Fruit fly (Drosophila melanogaster) whole organism, embryonic: Measurements from ENCODE around the gene Cypl.

Source experiments
- Asciz ChIP-seq: fragments of 200-800 bp; sonication (Bioruptor generic); optimal IDR thresholded peaks from 2 replicates; lab custom pipeline; 2017; ENCODE audit warnings: missing biosample characterization, mild to moderate bottlenecking, missing genetic modification characterization, missing genetic modification reagents
- B-H1 ChIP-seq: fragments of 200-800 bp; sonication (Bioruptor generic); IDR thresholded peaks from 3 replicates; pipeline ENCODE4 v1.3.6; 2022; ENCODE audit warnings: missing biosample characterization, missing genetic modification characterization
- Bdp1 ChIP-seq: fragments of 200-800 bp; sonication (Bioruptor generic); optimal IDR thresholded peaks from 3 replicates; lab custom pipeline; 2016; ENCODE audit warnings: missing biosample characterization, missing genetic modification characterization
- Bteb2 ChIP-seq: fragments of 200-800 bp; sonication (Bioruptor generic); optimal IDR thresholded peaks from 2 replicates; lab custom pipeline; 2016; ENCODE audit warnings: missing biosample characterization, missing genetic modification characterization
- CG10274 ChIP-seq: fragments of 200-800 bp; sonication (Bioruptor generic); optimal IDR thresholded peaks from 3 replicates; lab custom pipeline; 2017; ENCODE audit warnings: missing biosample characterization, mild to moderate bottlenecking, missing genetic modification characterization
- CG11085 ChIP-seq: fragments of 200-800 bp; sonication (Bioruptor generic); IDR thresholded peaks from 2 replicates; pipeline ENCODE4 v1.3.6; 2022; ENCODE audit warnings: missing biosample characterization, missing genetic modification characterization
- CG11695 ChIP-seq: fragments of 200-800 bp; sonication (Bioruptor generic); IDR thresholded peaks from 3 replicates; pipeline ENCODE4 v1.3.6; 2022; ENCODE audit warnings: missing biosample characterization, missing genetic modification characterization
- CG14441 ChIP-seq: fragments of 200-800 bp; sonication (Bioruptor generic); IDR thresholded peaks from 2 replicates; pipeline ENCODE4 v1.3.6; 2022; ENCODE audit warnings: missing biosample characterization, missing genetic modification characterization
- CG15514 ChIP-seq: fragments of 200-800 bp; sonication (Bioruptor generic); optimal IDR thresholded peaks from 3 replicates; lab custom pipeline; 2017; ENCODE audit warnings: missing biosample characterization, missing genetic modification characterization, mild to moderate bottlenecking, moderate library complexity, missing genetic modification reagents
- CG17361 ChIP-seq: fragments of 200-800 bp; sonication (Bioruptor generic); IDR thresholded peaks from 3 replicates; pipeline ENCODE4 v1.3.6; 2022; ENCODE audit warnings: missing biosample characterization, missing genetic modification characterization
- CG1792 ChIP-seq: fragments of 200-800 bp; sonication (Bioruptor generic); optimal IDR thresholded peaks from 2 replicates; lab custom pipeline; 2016; ENCODE audit warnings: missing biosample characterization, missing genetic modification characterization
- CG18599 ChIP-seq: fragments of 200-800 bp; sonication (Bioruptor generic); optimal IDR thresholded peaks from 3 replicates; lab custom pipeline; 2017; ENCODE audit warnings: missing biosample characterization, missing genetic modification characterization, mild to moderate bottlenecking, moderate library complexity, missing genetic modification reagents
- CG2889 ChIP-seq: fragments of 200-800 bp; sonication (Bioruptor generic); IDR thresholded peaks from 3 replicates; pipeline ENCODE4 v1.3.6; 2022; ENCODE audit warnings: missing biosample characterization, missing genetic modification characterization
- CG31365 ChIP-seq: fragments of 200-800 bp; sonication (Bioruptor generic); optimal IDR thresholded peaks from 2 replicates; lab custom pipeline; 2018; ENCODE audit warnings: missing biosample characterization, mild to moderate bottlenecking, missing genetic modification characterization
- CG43689 ChIP-seq: fragments of 200-800 bp; sonication (Bioruptor generic); IDR thresholded peaks from 2 replicates; pipeline ENCODE4 v1.3.6; 2022; ENCODE audit warnings: missing biosample characterization, missing genetic modification characterization
- CG6854 ChIP-seq: fragments of 200-800 bp; sonication (Bioruptor generic); optimal IDR thresholded peaks from 3 replicates; lab custom pipeline; 2017; ENCODE audit warnings: missing biosample characterization, mild to moderate bottlenecking, missing genetic modification characterization
- CG7357 ChIP-seq: fragments of 200-800 bp; sonication (Bioruptor generic); IDR thresholded peaks from 3 replicates; pipeline ENCODE4 v1.3.6; 2022; ENCODE audit warnings: missing biosample characterization, missing genetic modification characterization
- CG7556 ChIP-seq: fragments of 200-800 bp; sonication (Bioruptor generic); optimal IDR thresholded peaks from 2 replicates; lab custom pipeline; 2017; ENCODE audit warnings: missing biosample characterization, mild to moderate bottlenecking, missing genetic modification characterization
- CG7963 ChIP-seq: fragments of 200-800 bp; sonication (Bioruptor generic); IDR thresholded peaks from 3 replicates; pipeline ENCODE4 v1.3.6; 2022; ENCODE audit warnings: missing biosample characterization, missing genetic modification characterization; ENCODE audit not compliant: partially characterized antibody
- CG8089 ChIP-seq: fragments of 200-800 bp; sonication (Bioruptor generic); optimal IDR thresholded peaks from 3 replicates; lab custom pipeline; 2016; ENCODE audit warnings: missing biosample characterization, missing genetic modification characterization
- CG8924 ChIP-seq: fragments of 200-800 bp; optimal IDR thresholded peaks from 3 replicates; lab custom pipeline; 2019; ENCODE audit warnings: missing biosample characterization, mild to moderate bottlenecking, missing genetic modification characterization, moderate library complexity
- CG9215 ChIP-seq: fragments of 200-800 bp; sonication (Bioruptor generic); IDR thresholded peaks from 2 replicates; pipeline ENCODE4 v1.3.6; 2022; ENCODE audit warnings: missing biosample characterization, missing genetic modification characterization
- Camta ChIP-seq: fragments of 200-800 bp; sonication (Bioruptor generic); optimal IDR thresholded peaks from 2 replicates; lab custom pipeline; 2016; ENCODE audit warnings: missing biosample characterization, missing genetic modification characterization
- Dip3 ChIP-seq: fragments of 200-800 bp; sonication (Bioruptor generic); optimal IDR thresholded peaks from 3 replicates; lab custom pipeline; 2016; ENCODE audit warnings: missing biosample characterization, missing genetic modification characterization
- Hand ChIP-seq: fragments of 200-800 bp; sonication (Bioruptor generic); optimal IDR thresholded peaks from 2 replicates; lab custom pipeline; 2017; ENCODE audit warnings: mild to moderate bottlenecking, missing biosample characterization, missing genetic modification reagents, missing genetic modification characterization
- Hr3 ChIP-seq: fragments of 200-800 bp; sonication (Bioruptor generic); optimal IDR thresholded peaks from 3 replicates; lab custom pipeline; 2016; ENCODE audit warnings: missing biosample characterization, missing genetic modification characterization
- Hr78 ChIP-seq, 2 experiments: fragments of 200-800 bp in 1 of 2; fragments of >200 bp in 1 of 2; sonication (Bioruptor generic) in 1 of 2; optimal IDR thresholded peaks; 2 replicates each; lab custom pipeline; 2017 to 2019; ENCODE audit warnings: missing biosample characterization in 2 of 2, missing genetic modification characterization in 2 of 2, mild to moderate bottlenecking in 1 of 2, moderate library complexity in 1 of 2
- Lpt ChIP-seq: fragments of >200 bp; optimal IDR thresholded peaks from 2 replicates; lab custom pipeline; 2018; ENCODE audit warnings: missing biosample characterization, missing genetic modification characterization
- MTF-1 ChIP-seq: fragments of 200-800 bp; sonication (Bioruptor generic); optimal IDR thresholded peaks from 2 replicates; lab custom pipeline; 2018; ENCODE audit warnings: missing biosample characterization, mild to moderate bottlenecking, missing genetic modification characterization, borderline replicate concordance
- Nf-YB ChIP-seq: fragments of 200-800 bp; sonication (Bioruptor generic); optimal IDR thresholded peaks from 3 replicates; lab custom pipeline; 2019; ENCODE audit warnings: missing biosample characterization, mild to moderate bottlenecking, missing genetic modification characterization, moderate library complexity
- Ptx1 ChIP-seq: fragments of 200-800 bp; sonication (Bioruptor generic); IDR thresholded peaks from 2 replicates; pipeline ENCODE4 v1.3.6; 2022; ENCODE audit warnings: missing biosample characterization, missing genetic modification characterization
- Ravus ChIP-seq: fragments of 200-800 bp; sonication (Bioruptor generic); IDR thresholded peaks from 2 replicates; pipeline ENCODE4 v1.3.6; 2022; ENCODE audit warnings: missing biosample characterization, missing genetic modification characterization
- Rx ChIP-seq: fragments of 200-800 bp; sonication (Bioruptor generic); IDR thresholded peaks from 2 replicates; pipeline ENCODE4 v1.3.6; 2022; ENCODE audit warnings: missing biosample characterization, missing genetic modification characterization
- Sin3A ChIP-seq: fragments of >200 bp; optimal IDR thresholded peaks from 2 replicates; lab custom pipeline; 2018
- ato ChIP-seq: fragments of 200-800 bp; sonication (Bioruptor generic); IDR thresholded peaks from 2 replicates; pipeline ENCODE4 v1.3.6; 2022; ENCODE audit warnings: missing biosample characterization, missing genetic modification characterization; ENCODE audit not compliant: partially characterized antibody
- az2 ChIP-seq: fragments of 200-800 bp; sonication (Bioruptor generic); optimal IDR thresholded peaks from 3 replicates; lab custom pipeline; 2016; ENCODE audit warnings: missing biosample characterization, missing genetic modification characterization
- croc ChIP-seq: fragments of 200-800 bp; sonication (Bioruptor generic); conservative IDR thresholded peaks from 3 replicates; pipeline ENCODE4 v1.3.6; 2022; ENCODE audit warnings: missing biosample characterization, missing genetic modification characterization
- dpn ChIP-seq, 2 experiments: fragments of 200-800 bp; sonication (Bioruptor generic); optimal IDR thresholded peaks; 3 replicates each; lab custom pipeline; 2016; ENCODE audit warnings: missing biosample characterization in 2 of 2, missing genetic modification characterization in 2 of 2
- dysf ChIP-seq: fragments of 200-800 bp; sonication (Bioruptor generic); IDR thresholded peaks from 3 replicates; pipeline ENCODE4 v1.3.6; 2022; ENCODE audit warnings: missing biosample characterization, missing genetic modification characterization
- gcm ChIP-seq: fragments of 200-800 bp; sonication (Bioruptor generic); optimal IDR thresholded peaks from 2 replicates; lab custom pipeline; 2019; ENCODE audit warnings: missing biosample characterization, mild to moderate bottlenecking, missing genetic modification characterization, moderate library complexity
- grau ChIP-seq: fragments of 200-800 bp; optimal IDR thresholded peaks from 3 replicates; lab custom pipeline; 2019; ENCODE audit warnings: missing biosample characterization, mild to moderate bottlenecking, missing genetic modification characterization, moderate library complexity
- inv ChIP-seq: fragments of 200-800 bp; sonication (Bioruptor generic); IDR thresholded peaks from 2 replicates; pipeline ENCODE4 v1.3.6; 2022; ENCODE audit warnings: missing biosample characterization, missing genetic modification characterization; ENCODE audit not compliant: partially characterized antibody
- nmo ChIP-seq: fragments of 200-800 bp; sonication (Bioruptor generic); optimal IDR thresholded peaks from 2 replicates; lab custom pipeline; 2018; ENCODE audit warnings: missing biosample characterization, mild to moderate bottlenecking, missing genetic modification characterization, moderate library complexity
- row ChIP-seq: fragments of 200-800 bp; sonication (Bioruptor generic); IDR thresholded peaks from 3 replicates; pipeline ENCODE4 v1.3.6; 2022; ENCODE audit warnings: missing biosample characterization, missing genetic modification characterization
- sc ChIP-seq, 3 experiments: fragments of >200 bp in 2 of 3; fragments of 200-800 bp in 1 of 3; sonication (Bioruptor generic) in 1 of 3; optimal IDR thresholded peaks; 2 replicates in 2 of 3; 3 replicates in 1 of 3; lab custom pipeline; 2017; ENCODE audit warnings: mild to moderate bottlenecking in 1 of 3, missing biosample characterization in 1 of 3, missing genetic modification characterization in 1 of 3, missing genetic modification reagents in 1 of 3
- sna ChIP-seq: fragments of 200-800 bp; sonication (Bioruptor generic); IDR thresholded peaks from 2 replicates; pipeline ENCODE4 v1.3.6; 2022; ENCODE audit warnings: missing biosample characterization, missing genetic modification characterization; ENCODE audit not compliant: partially characterized antibody
- stc ChIP-seq: fragments of 200-800 bp; sonication (Bioruptor generic); IDR thresholded peaks from 2 replicates; pipeline ENCODE4 v1.3.6; 2022; ENCODE audit warnings: missing biosample characterization, missing genetic modification characterization
- trh ChIP-seq: fragments of 200-800 bp; sonication (Bioruptor generic); optimal IDR thresholded peaks from 2 replicates; lab custom pipeline; 2016; ENCODE audit warnings: missing biosample characterization, missing genetic modification characterization
- wor ChIP-seq: fragments of 200-800 bp; sonication (Bioruptor generic); IDR thresholded peaks from 2 replicates; pipeline ENCODE4 v1.3.6; 2022; ENCODE audit warnings: missing biosample characterization, missing genetic modification characterization
- yki ChIP-seq: fragments of >200 bp; optimal IDR thresholded peaks from 3 replicates; lab custom pipeline; 2018

Cypl gene

dm6 chr3L:540432-540973 lies 2.2 kb downstream of the Cypl start, which contains the start of the genes klar and BORCS6 (continued):
- peak; percentile 29 for TF ChIP-seq CG6854
- TF ChIP-seq CG17361 (GFP tag; lab: Robert Waterston, UW): peak; percentile 70
- peak; percentile 38 for TF ChIP-seq CG1792 (GFP tag; lab: Kevin White, UChicago)
- TF ChIP-seq CG8089 (GFP tag; lab: Kevin White, UChicago): peak; percentile 63
- TF ChIP-seq stc: 0 out of 2 replicates have a peak, but pooled peaks have one; percentile 7
- TF ChIP-seq CG18599: peak; percentile 68
- peak; percentile 73 to 80 for TF ChIP-seq dpn (GFP tag; optimal IDR thresholded peaks at IDR 0.05; lab: Kevin White, UChicago)
- peak; percentile 21; the same call in 1 of the 2 replicates for TF ChIP-seq CG14441
- peak; percentile 71 for TF ChIP-seq CG15514 (GFP tag; lab: Kevin White, UChicago)
- peak; percentile 37; the same call in 1 of the 3 replicates for TF ChIP-seq CG11695 (GFP tag; lab: Robert Waterston, UW)
- TF ChIP-seq az2 (GFP tag; lab: Kevin White, UChicago): peak; percentile 37
- 0 out of 3 replicates have a peak, but pooled peaks have one; percentile 56 for TF ChIP-seq CG2889 (GFP tag; lab: Robert Waterston, UW)
- peak; percentile 64 for TF ChIP-seq Camta
- TF ChIP-seq inv (GFP tag; lab: Robert Waterston, UW): peak; percentile 95
- TF ChIP-seq CG7556 (GFP tag; lab: Kevin White, UChicago): peak; percentile 4
- TF ChIP-seq Asciz: no peak
- peak; percentile 98 for TF ChIP-seq sna (GFP tag; lab: Robert Waterston, UW)
- TF ChIP-seq Bdp1: peak; percentile 41
- TF ChIP-seq B-H1: no peak
- no peak for TF ChIP-seq yki (lab: Kevin White, UChicago)
- TF ChIP-seq nmo (GFP tag; lab: Kevin White, UChicago): peak; percentile 84
- peak; percentile 96 for TF ChIP-seq Sin3A (lab: Kevin White, UChicago)
- peak; percentile 23; the same call in 1 of the 2 replicates for TF ChIP-seq CG9215 (GFP tag; lab: Robert Waterston, UW)
- TF ChIP-seq CG31365 (tag; lab: Kevin White, UChicago): no peak
- no peak for TF ChIP-seq sc (optimal IDR thresholded peaks at IDR 0.05; lab: Kevin White, UChicago)
- TF ChIP-seq sc (GFP tag; optimal IDR thresholded peaks at IDR 0.05; lab: Kevin White, UChicago): no peak
- TF ChIP-seq dysf (GFP tag; lab: Robert Waterston, UW): peak; percentile 42; the same call in 1 of the 3 replicates
- no peak for TF ChIP-seq CG11085 (GFP tag; lab: Robert Waterston, UW)
- peak; percentile 7 for TF ChIP-seq Nf-YB (GFP tag; lab: Kevin White, UChicago)
- peak; percentile 75 for TF ChIP-seq Bteb2
- peak; percentile 61 for TF ChIP-seq CG8924 (tag; lab: Kevin White, UChicago)
- peak; percentile 92 for TF ChIP-seq CG7963
- peak; percentile 58 for TF ChIP-seq Hr3 (GFP tag; lab: Kevin White, UChicago)
- peak; percentile 61; the same call in 2 of the 3 replicates for TF ChIP-seq CG7357 (GFP tag; lab: Robert Waterston, UW)
- no peak for TF ChIP-seq CG43689 (GFP tag; lab: Robert Waterston, UW)
- peak in 1 of 2 experiments; percentile 6 for TF ChIP-seq Hr78 (GFP tag; optimal IDR thresholded peaks at IDR 0.05; lab: Kevin White, UChicago)
- 0 out of 2 replicates have a peak, but pooled peaks have one; percentile 8 for TF ChIP-seq Rx (GFP tag; lab: Robert Waterston, UW)
- no peak for TF ChIP-seq wor (GFP tag; lab: Robert Waterston, UW)
- TF ChIP-seq Hand (GFP tag; lab: Kevin White, UChicago): peak; percentile 18
- no peak for TF ChIP-seq Ravus (GFP tag; lab: Robert Waterston, UW)
- TF ChIP-seq grau: peak; percentile 63
- peak; percentile 94 for TF ChIP-seq ato (GFP tag; lab: Robert Waterston, UW)
- TF ChIP-seq Ptx1 (GFP tag; lab: Robert Waterston, UW): peak; percentile 36; the same call in 1 of the 2 replicates
- no peak for TF ChIP-seq croc (GFP tag; lab: Robert Waterston, UW)
- TF ChIP-seq Dip3 (GFP tag; lab: Kevin White, UChicago): peak; percentile 54
- TF ChIP-seq row (GFP tag; lab: Robert Waterston, UW): peak; percentile 96
- no peak for TF ChIP-seq Lpt (GFP tag; lab: Kevin White, UChicago)
- no peak for TF ChIP-seq MTF-1 (GFP tag; lab: Kevin White, UChicago)
- no peak for TF ChIP-seq CG10274 (GFP tag; lab: Kevin White, UChicago)
- peak; percentile 10 for TF ChIP-seq gcm (GFP tag; lab: Kevin White, UChicago)
- peak; percentile 60 for TF ChIP-seq trh (GFP tag; lab: Kevin White, UChicago)
